Worm (Caenorhabditis elegans) whole organism, midembryonic: Measurements from ENCODE around the gene trpp-9.

Source experiments
- cog-1 ChIP-seq: sonication (generic microtip); optimal IDR thresholded peaks from 2 replicates; lab custom pipeline; 2016; ENCODE audit warnings: missing genetic modification characterization, missing compliant biosample characterization
- flt-1 ChIP-seq: fragments of 200-800 bp; sonication (Bioruptor generic); IDR thresholded peaks from 2 replicates; pipeline ENCODE4 v1.3.6; 2022; ENCODE audit warnings: missing genetic modification characterization, missing compliant biosample characterization
- klf-2 ChIP-seq: fragments of 200-800 bp; sonication (Bioruptor generic); conservative IDR thresholded peaks from 2 replicates; pipeline ENCODE4 v1.3.6; 2022; ENCODE audit warnings: missing genetic modification reagents, missing genetic modification characterization, missing compliant biosample characterization
- med-1 ChIP-seq: sonication (generic microtip); optimal IDR thresholded peaks from 2 replicates; lab custom pipeline; 2017; ENCODE audit warnings: missing genetic modification characterization, mild to moderate bottlenecking, missing compliant biosample characterization, antibody characterized with exemption, missing genetic modification reagents; ENCODE audit not compliant: insufficient read depth
- ref-1 ChIP-seq: fragments of 200-800 bp; sonication (Bioruptor generic); conservative IDR thresholded peaks from 2 replicates; pipeline ENCODE4 v1.3.6; 2022; ENCODE audit warnings: missing genetic modification reagents, missing genetic modification characterization, missing compliant biosample characterization
- tab-1 ChIP-seq: fragments of 200-800 bp; sonication (Bioruptor generic); IDR thresholded peaks from 2 replicates; pipeline ENCODE4 v1.3.6; 2022; ENCODE audit warnings: missing genetic modification characterization, missing compliant biosample characterization
- ztf-23 ChIP-seq: fragments of 200-800 bp; sonication (Bioruptor generic); IDR thresholded peaks from 2 replicates; pipeline ENCODE4 v1.3.6; 2022; ENCODE audit warnings: missing genetic modification reagents, missing genetic modification characterization, missing compliant biosample characterization
- ztf-29 ChIP-seq: fragments of 200-800 bp; sonication (Bioruptor generic); IDR thresholded peaks from 2 replicates; pipeline ENCODE4 v1.3.6; 2022; ENCODE audit warnings: missing genetic modification reagents, missing genetic modification characterization, missing compliant biosample characterization

- TF ChIP-seq cog-1 (no peak), tab-1 (GFP tag; lab: Robert Waterston, UW) (no peak), flt-1 (GFP tag; lab: Robert Waterston, UW) (0 out of 2 replicates have a peak, but pooled peaks have one; percentile 16), ref-1 (no peak), med-1 (GFP tag; lab: Kevin White, UChicago) (no peak), ztf-29 (no peak), ztf-23 (GFP tag; lab: Robert Waterston, UW) (no peak), klf-2 (GFP tag; lab: Robert Waterston, UW) (no peak)
These were observed 6.1 kb downstream of the trpp-9 start for ce11 chrX:11569744-11570359.
